Fruit fly (Drosophila melanogaster) whole organism, embryonic: ENCODE results near the gene CG7728.

Experiments
- CG11247 ChIP-seq: fragments of 200-800 bp; sonication (Bioruptor generic); IDR thresholded peaks from 2 replicates; pipeline ENCODE4 v1.3.6; 2022; ENCODE audit warnings: missing biosample characterization, missing genetic modification characterization
- CG12391 ChIP-seq: fragments of 200-800 bp; sonication (Bioruptor generic); optimal IDR thresholded peaks from 3 replicates; lab custom pipeline; 2018; ENCODE audit warnings: missing biosample characterization, mild to moderate bottlenecking, missing genetic modification characterization, moderate library complexity
- CG17385 ChIP-seq: fragments of 200-800 bp; sonication (Bioruptor generic); optimal IDR thresholded peaks from 3 replicates; lab custom pipeline; 2018; ENCODE audit warnings: missing biosample characterization, mild to moderate bottlenecking, missing genetic modification characterization
- CG17912 ChIP-seq: fragments of 200-800 bp; sonication (Bioruptor generic); optimal IDR thresholded peaks from 2 replicates; lab custom pipeline; 2018; ENCODE audit warnings: missing biosample characterization, mild to moderate bottlenecking, missing genetic modification characterization
- CG2202 ChIP-seq: fragments of 200-800 bp; sonication (Bioruptor generic); optimal IDR thresholded peaks from 2 replicates; lab custom pipeline; 2018; ENCODE audit warnings: missing biosample characterization, mild to moderate bottlenecking, missing genetic modification characterization
- CG31388 ChIP-seq: fragments of 200-800 bp; sonication (Bioruptor generic); optimal IDR thresholded peaks from 2 replicates; lab custom pipeline; 2016; ENCODE audit warnings: missing biosample characterization, missing genetic modification characterization
- CG32532 ChIP-seq: fragments of 200-800 bp; sonication (Bioruptor generic); IDR thresholded peaks from 2 replicates; pipeline ENCODE4 v1.3.6; 2022; ENCODE audit warnings: missing biosample characterization, missing genetic modification characterization
- CG33213 ChIP-seq: fragments of 200-800 bp; sonication (Bioruptor generic); optimal IDR thresholded peaks from 3 replicates; lab custom pipeline; 2016; ENCODE audit warnings: missing biosample characterization, missing genetic modification characterization
- CG3838 ChIP-seq: fragments of 200-800 bp; sonication (Bioruptor generic); optimal IDR thresholded peaks from 3 replicates; lab custom pipeline; 2016; ENCODE audit warnings: missing biosample characterization, missing genetic modification characterization
- CG43689 ChIP-seq: fragments of 200-800 bp; sonication (Bioruptor generic); IDR thresholded peaks from 2 replicates; pipeline ENCODE4 v1.3.6; 2022; ENCODE audit warnings: missing biosample characterization, missing genetic modification characterization
- CG4424 ChIP-seq: fragments of 200-800 bp; sonication (Bioruptor generic); optimal IDR thresholded peaks from 3 replicates; lab custom pipeline; 2016; ENCODE audit warnings: missing biosample characterization, missing genetic modification characterization
- CG5245 ChIP-seq: fragments of 200-800 bp; sonication (Bioruptor generic); optimal IDR thresholded peaks from 3 replicates; lab custom pipeline; 2016; ENCODE audit warnings: missing biosample characterization, missing genetic modification characterization
- CG7357 ChIP-seq: fragments of 200-800 bp; sonication (Bioruptor generic); IDR thresholded peaks from 3 replicates; pipeline ENCODE4 v1.3.6; 2022; ENCODE audit warnings: missing biosample characterization, missing genetic modification characterization
- CG7372 ChIP-seq: fragments of 200-800 bp; sonication (Bioruptor generic); IDR thresholded peaks from 2 replicates; pipeline ENCODE4 v1.3.6; 2022; ENCODE audit warnings: missing biosample characterization, missing genetic modification characterization
- CG7745 ChIP-seq: fragments of 200-800 bp; sonication (Bioruptor generic); optimal IDR thresholded peaks from 2 replicates; lab custom pipeline; 2018; ENCODE audit warnings: missing biosample characterization, mild to moderate bottlenecking, missing genetic modification characterization, moderate library complexity
- CG7928 ChIP-seq: fragments of 200-800 bp; sonication (Bioruptor generic); optimal IDR thresholded peaks from 2 replicates; lab custom pipeline; 2017; ENCODE audit warnings: missing biosample characterization, mild to moderate bottlenecking, missing genetic modification characterization
- CG8359 ChIP-seq: fragments of 200-800 bp; sonication (Bioruptor generic); optimal IDR thresholded peaks from 2 replicates; lab custom pipeline; 2017; ENCODE audit warnings: missing biosample characterization, mild to moderate bottlenecking, missing genetic modification characterization, borderline replicate concordance
- CG8944 ChIP-seq: fragments of 200-800 bp; sonication (Bioruptor generic); optimal IDR thresholded peaks from 3 replicates; lab custom pipeline; 2016; ENCODE audit warnings: missing biosample characterization, missing genetic modification characterization
- CG9215 ChIP-seq: fragments of 200-800 bp; sonication (Bioruptor generic); IDR thresholded peaks from 2 replicates; pipeline ENCODE4 v1.3.6; 2022; ENCODE audit warnings: missing biosample characterization, missing genetic modification characterization
- Dref ChIP-seq: fragments of 200-800 bp; sonication (Bioruptor generic); IDR thresholded peaks from 2 replicates; pipeline ENCODE4 v1.3.6; 2022; ENCODE audit warnings: missing biosample characterization, missing genetic modification characterization
- Ets65A ChIP-seq: fragments of 200-800 bp; sonication (Bioruptor generic); peaks from one replicate; lab custom pipeline; 2016; ENCODE audit warnings: missing biosample characterization, missing genetic modification characterization
- Ets97D ChIP-seq: fragments of 200-800 bp; sonication (Bioruptor generic); optimal IDR thresholded peaks from 3 replicates; lab custom pipeline; 2016; ENCODE audit warnings: missing biosample characterization, missing genetic modification characterization
- HLH4C ChIP-seq: fragments of 200-800 bp; sonication (Bioruptor generic); IDR thresholded peaks from 3 replicates; pipeline ENCODE4 v1.3.6; 2022; ENCODE audit warnings: missing biosample characterization, missing genetic modification characterization; ENCODE audit not compliant: partially characterized antibody
- HmgD ChIP-seq: fragments of 200-800 bp; sonication (Bioruptor generic); optimal IDR thresholded peaks from 3 replicates; lab custom pipeline; 2016; ENCODE audit warnings: missing biosample characterization, missing genetic modification characterization
- Lhr ChIP-seq: fragments of 200-800 bp; sonication (Bioruptor generic); optimal IDR thresholded peaks from 3 replicates; lab custom pipeline; 2017; ENCODE audit warnings: mild to moderate bottlenecking, missing biosample characterization, missing genetic modification reagents, missing genetic modification characterization
- MBD-R2 ChIP-seq: fragments of 200-800 bp; sonication (Bioruptor generic); IDR thresholded peaks from 2 replicates; pipeline ENCODE4 v1.3.6; 2022; ENCODE audit warnings: missing biosample characterization, missing genetic modification characterization
- Max ChIP-seq: fragments of 200-800 bp; sonication (Bioruptor generic); optimal IDR thresholded peaks from 2 replicates; lab custom pipeline; 2016; ENCODE audit warnings: missing biosample characterization, mild to moderate bottlenecking, missing genetic modification characterization
- Med ChIP-seq: fragments of 200-800 bp; sonication (Bioruptor generic); peaks from one replicate; lab custom pipeline; 2016; ENCODE audit warnings: missing biosample characterization, missing genetic modification characterization, mild to moderate bottlenecking, inconsistent platforms, moderate library complexity
- NFAT ChIP-seq: fragments of 200-800 bp; sonication (Bioruptor generic); IDR thresholded peaks from 2 replicates; pipeline ENCODE4 v1.3.6; 2022; ENCODE audit warnings: missing biosample characterization, missing genetic modification characterization
- Neu2 ChIP-seq: fragments of 200-800 bp; sonication (Bioruptor generic); optimal IDR thresholded peaks from 3 replicates; lab custom pipeline; 2016; ENCODE audit warnings: missing biosample characterization, missing genetic modification characterization, borderline replicate concordance
- Optix ChIP-seq: fragments of 200-800 bp; sonication (Bioruptor generic); IDR thresholded peaks from 3 replicates; pipeline ENCODE4 v1.3.6; 2022; ENCODE audit warnings: missing biosample characterization, missing genetic modification characterization
- Six4 ChIP-seq: fragments of 200-800 bp; sonication (Bioruptor generic); optimal IDR thresholded peaks from 2 replicates; lab custom pipeline; 2016; ENCODE audit warnings: missing biosample characterization, missing genetic modification characterization
- Usf ChIP-seq: fragments of 200-800 bp; sonication (Bioruptor generic); optimal IDR thresholded peaks from 2 replicates; lab custom pipeline; 2017; ENCODE audit warnings: missing genotype, missing biosample characterization, missing genetic modification characterization
- ase ChIP-seq: fragments of 200-800 bp; sonication (Bioruptor generic); IDR thresholded peaks from 3 replicates; pipeline ENCODE4 v1.3.6; 2022; ENCODE audit warnings: missing biosample characterization, missing genetic modification characterization
- ci ChIP-seq: fragments of 200-800 bp; sonication (Bioruptor generic); IDR thresholded peaks from 3 replicates; pipeline ENCODE4 v1.3.6; 2022; ENCODE audit warnings: missing biosample characterization, missing genetic modification characterization
- da ChIP-seq: fragments of 200-800 bp; sonication (Bioruptor generic); optimal IDR thresholded peaks from 2 replicates; lab custom pipeline; 2016; ENCODE audit warnings: missing biosample characterization, missing genetic modification characterization
- dimm ChIP-seq: fragments of 200-800 bp; sonication (Bioruptor generic); IDR thresholded peaks from 2 replicates; pipeline ENCODE4 v1.3.6; 2022; ENCODE audit warnings: missing biosample characterization, missing genetic modification characterization
- gcm2 ChIP-seq: fragments of 200-800 bp; sonication (Bioruptor generic); optimal IDR thresholded peaks from 2 replicates; lab custom pipeline; 2016; ENCODE audit warnings: missing biosample characterization, missing genetic modification characterization
- grn ChIP-seq: fragments of 200-800 bp; sonication (Bioruptor generic); optimal IDR thresholded peaks from 3 replicates; lab custom pipeline; 2017; ENCODE audit warnings: missing biosample characterization, missing genetic modification characterization
- kay ChIP-seq: fragments of 200-800 bp; sonication (Bioruptor generic); optimal IDR thresholded peaks from 2 replicates; lab custom pipeline; 2016; ENCODE audit warnings: missing biosample characterization, missing genetic modification characterization
- lmd ChIP-seq: fragments of 200-800 bp; sonication (Bioruptor generic); IDR thresholded peaks from 2 replicates; pipeline ENCODE4 v1.3.6; 2022; ENCODE audit warnings: missing biosample characterization, missing genetic modification characterization
- lola ChIP-seq, 3 experiments: fragments of >200 bp in 2 of 3; fragments of 200-800 bp in 1 of 3; sonication (Bioruptor generic) in 1 of 3; optimal IDR thresholded peaks; 2 replicates each; lab custom pipeline; 2017 to 2019; ENCODE audit warnings: missing biosample characterization in 3 of 3, missing genetic modification characterization in 3 of 3, mild to moderate bottlenecking in 1 of 3, moderate library complexity in 1 of 3
- oc ChIP-seq: fragments of 200-800 bp; sonication (Bioruptor generic); optimal IDR thresholded peaks from 2 replicates; lab custom pipeline; 2018; ENCODE audit warnings: missing biosample characterization, mild to moderate bottlenecking, missing genetic modification characterization, moderate library complexity
- pan ChIP-seq, 4 experiments: fragments of >200 bp in 3 of 4; fragments of 200-800 bp in 1 of 4; sonication (Bioruptor generic) in 1 of 4; optimal IDR thresholded peaks in 3 of 4; IDR thresholded peaks in 1 of 4; 2 replicates each; pipeline versions ENCODE4 v1.3.6 to Lab custom; 2017 to 2022; ENCODE audit warnings: missing biosample characterization in 2 of 4, missing genetic modification characterization in 2 of 4, mixed read lengths in 1 of 4
- pzg ChIP-seq: fragments of 200-800 bp; sonication (Bioruptor generic); optimal IDR thresholded peaks from 3 replicates; lab custom pipeline; 2018; ENCODE audit warnings: missing biosample characterization, mild to moderate bottlenecking, missing genetic modification characterization, moderate library complexity
- repo ChIP-seq: fragments of 200-800 bp; sonication (Bioruptor generic); optimal IDR thresholded peaks from 2 replicates; lab custom pipeline; 2016; ENCODE audit warnings: missing biosample characterization, missing genetic modification characterization
- shn ChIP-seq: fragments of 200-800 bp; sonication (Bioruptor generic); optimal IDR thresholded peaks from 3 replicates; lab custom pipeline; 2016; ENCODE audit warnings: missing biosample characterization, missing genetic modification characterization
- slou ChIP-seq: fragments of 200-800 bp; sonication (Bioruptor generic); optimal IDR thresholded peaks from 3 replicates; lab custom pipeline; 2016; ENCODE audit warnings: missing biosample characterization, missing genetic modification characterization
- sug ChIP-seq: fragments of 200-800 bp; optimal IDR thresholded peaks from 2 replicates; lab custom pipeline; 2019; ENCODE audit warnings: missing biosample characterization, mild to moderate bottlenecking, missing genetic modification characterization, moderate library complexity
- unpg ChIP-seq: fragments of 200-800 bp; sonication (Bioruptor generic); optimal IDR thresholded peaks from 3 replicates; lab custom pipeline; 2018; ENCODE audit warnings: missing biosample characterization, mild to moderate bottlenecking, missing genetic modification characterization, moderate library complexity
- wor ChIP-seq: fragments of 200-800 bp; sonication (Bioruptor generic); IDR thresholded peaks from 2 replicates; pipeline ENCODE4 v1.3.6; 2022; ENCODE audit warnings: missing biosample characterization, missing genetic modification characterization
- z ChIP-seq: fragments of 200-800 bp; sonication (Bioruptor generic); IDR thresholded peaks from 3 replicates; pipeline ENCODE4 v1.3.6; 2022; ENCODE audit warnings: missing biosample characterization, missing genetic modification characterization

The CG7728 gene

DNA sequence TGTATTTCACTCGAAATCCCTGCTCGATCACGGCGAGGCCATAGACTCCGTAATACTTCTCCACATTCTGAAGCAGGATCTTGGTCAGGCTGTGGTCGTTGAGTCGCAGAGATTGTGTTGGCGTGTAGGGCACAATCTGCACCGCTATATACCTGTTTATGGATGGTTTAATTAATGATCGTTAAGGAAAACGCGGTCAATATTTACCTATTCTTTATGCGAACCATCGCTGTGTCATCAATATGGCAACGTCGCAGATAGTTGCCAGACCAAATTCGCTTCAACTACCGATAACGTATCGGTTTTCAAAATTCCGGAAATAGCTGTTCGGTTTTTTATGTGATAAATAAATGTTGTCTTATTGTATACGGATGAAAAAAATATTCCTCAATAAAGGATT is 28.5 kb downstream of the CG7728 start, which contains the start of gene Pop5 (continued):
- TF ChIP-seq Usf (no peak), CG17912 (peak; percentile 42), Ets97D (GFP tag; lab: Kevin White, UChicago) (peak; percentile 94), CG8944 (GFP tag; lab: Kevin White, UChicago) (no peak), lola (GFP tag; optimal IDR thresholded peaks at IDR 0.05; lab: Kevin White, UChicago) (no peak), grn (GFP tag; lab: Kevin White, UChicago) (no peak), Lhr (GFP tag; lab: Kevin White, UChicago) (peak; percentile 53), pan (optimal IDR thresholded peaks at IDR 0.05; lab: Kevin White, UChicago) (no peak), pan (GFP tag; optimal IDR thresholded peaks at IDR 0.05 in 1 of 2, IDR thresholded peaks at IDR 0.05 in 1 of 2) (no peak), CG17385 (GFP tag; lab: Kevin White, UChicago) (peak; percentile 38), HmgD (peak; percentile 36), CG7928 (GFP tag; lab: Kevin White, UChicago) (no peak), z (GFP tag; lab: Robert Waterston, UW) (no peak), NFAT (no peak), CG7745 (tag; lab: Kevin White, UChicago) (no peak), Neu2 (no peak), CG7372 (GFP tag; lab: Robert Waterston, UW) (no peak), Optix (GFP tag; lab: Robert Waterston, UW) (no peak), unpg (GFP tag; lab: Kevin White, UChicago) (no peak), CG43689 (GFP tag; lab: Robert Waterston, UW) (no peak), repo (GFP tag; lab: Kevin White, UChicago) (no peak), shn (no peak), CG5245 (no peak), sug (tag; lab: Kevin White, UChicago) (peak; percentile 19), Med (peak; percentile 46), Dref (GFP tag; lab: Robert Waterston, UW) (peak; percentile 77), wor (GFP tag; lab: Robert Waterston, UW) (no peak), Six4 (no peak), pzg (GFP tag; lab: Kevin White, UChicago) (peak; percentile 69), CG31388 (GFP tag; lab: Kevin White, UChicago) (no peak), ase (no peak), CG33213 (GFP tag; lab: Kevin White, UChicago) (no peak), CG3838 (GFP tag; lab: Kevin White, UChicago) (no peak), CG9215 (GFP tag; lab: Robert Waterston, UW) (no peak), MBD-R2 (GFP tag; lab: Robert Waterston, UW) (peak; percentile 67), kay (GFP tag; lab: Kevin White, UChicago) (no peak), CG7357 (GFP tag; lab: Robert Waterston, UW) (no peak), Ets65A (GFP tag; lab: Kevin White, UChicago) (peak; percentile 72), CG12391 (no peak), lmd (GFP tag; lab: Robert Waterston, UW) (no peak), Max (GFP tag; lab: Kevin White, UChicago) (no peak), dimm (GFP tag; lab: Robert Waterston, UW) (no peak), CG2202 (no peak), CG32532 (no peak), CG11247 (GFP tag; lab: Robert Waterston, UW) (no peak), da (GFP tag; lab: Kevin White, UChicago) (no peak), HLH4C (GFP tag; lab: Robert Waterston, UW) (peak; percentile 35; the same call in 1 of the 3 replicates), CG4424 (GFP tag; lab: Kevin White, UChicago) (no peak), oc (tag; lab: Kevin White, UChicago) (no peak), ci (GFP tag; lab: Robert Waterston, UW) (peak; percentile 26; the same call in 1 of the 3 replicates), CG8359 (GFP tag; lab: Kevin White, UChicago) (no peak), slou (no peak), gcm2 (no peak)
